Fruit fly (Drosophila melanogaster): Measurements from ENCODE around the gene CG5676.
A peak's percentile ranks its signal among the peaks of the same experiment; 100 is the strongest.

CG5676 gene

dm6 chr2L:10249655-10250202 is 6.0 kb downstream of the CG5676 start:
- TF ChIP-seq CG5204 (GFP tag; optimal IDR thresholded peaks at IDR 0.05) (no peak), CG7101 (tag; optimal IDR thresholded peaks at IDR 0.05) (peak; percentile 6), toe (GFP tag; optimal IDR thresholded peaks at IDR 0.05) (no peak), Crg-1 (GFP tag; optimal IDR thresholded peaks at IDR 0.05) (peak; percentile 41), ovo (GFP tag; optimal IDR thresholded peaks at IDR 0.05) (no peak), CG12768 (GFP tag; optimal IDR thresholded peaks at IDR 0.05) (no peak), CG33017 (tag; optimal IDR thresholded peaks at IDR 0.05) (no peak), Clk (GFP tag; optimal IDR thresholded peaks at IDR 0.05) (no peak), Hr96 (GFP tag; optimal IDR thresholded peaks at IDR 0.05) (no peak), cic (GFP tag; optimal IDR thresholded peaks at IDR 0.05) (peak; percentile 60), CG14711 (tag; optimal IDR thresholded peaks at IDR 0.05) (no peak), bab1 (GFP tag; optimal IDR thresholded peaks at IDR 0.05) (no peak), CG11617 (GFP tag; optimal IDR thresholded peaks at IDR 0.05) (no peak), tj (GFP tag; optimal IDR thresholded peaks at IDR 0.05) (no peak), CG7045 (GFP tag; optimal IDR thresholded peaks at IDR 0.05) (peak; percentile 7), CG1620 (GFP tag; optimal IDR thresholded peaks at IDR 0.05) (no peak), cnc (optimal IDR thresholded peaks at IDR 0.05) (no peak), kay (GFP tag; ENCODE audit: borderline replicate concordance) (peak; percentile 28), Mnt (GFP tag; optimal IDR thresholded peaks at IDR 0.05) (peak; percentile 22), pad (GFP tag; optimal IDR thresholded peaks at IDR 0.05) (no peak)

DNA sequence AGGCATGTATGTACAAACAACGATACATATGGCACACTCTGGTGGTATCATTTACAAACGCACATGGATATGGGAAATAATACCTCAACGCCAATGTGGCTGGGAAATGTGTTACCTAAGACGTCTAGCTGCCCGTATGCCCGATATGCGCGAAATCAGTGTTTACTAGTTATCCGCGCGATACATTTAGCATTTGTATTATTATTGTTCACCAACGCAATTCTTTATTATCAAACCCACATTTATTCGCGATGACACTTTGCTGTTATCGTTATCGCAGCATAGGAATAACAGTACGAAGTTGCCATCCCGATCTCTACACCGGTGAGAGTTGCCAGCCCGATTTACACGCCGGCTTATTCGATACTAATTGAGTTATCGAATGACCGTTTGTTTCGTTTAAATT is 8.9 kb downstream of the CG5676 start, which contains the start of gene chico:
Gene chico (minus strand): TSS at position 294 of the 406 bp plus-strand sequence.
- TF ChIP-seq Mnt (GFP tag; optimal IDR thresholded peaks at IDR 0.05) (peak; percentile 94), Clk (GFP tag; optimal IDR thresholded peaks at IDR 0.05) (no peak), CG14711 (tag; optimal IDR thresholded peaks at IDR 0.05) (peak; percentile 32), CG12768 (GFP tag; optimal IDR thresholded peaks at IDR 0.05) (no peak), bab1 (GFP tag; optimal IDR thresholded peaks at IDR 0.05) (peak; percentile 44), ovo (GFP tag; optimal IDR thresholded peaks at IDR 0.05) (peak; percentile 27), CG33017 (tag; optimal IDR thresholded peaks at IDR 0.05) (no peak), CG1620 (GFP tag; optimal IDR thresholded peaks at IDR 0.05) (peak; percentile 22), tj (GFP tag; optimal IDR thresholded peaks at IDR 0.05) (peak; percentile 14), CG5204 (GFP tag; optimal IDR thresholded peaks at IDR 0.05) (no peak), cic (GFP tag; optimal IDR thresholded peaks at IDR 0.05) (peak; percentile 66), kay (GFP tag; ENCODE audit: borderline replicate concordance) (no peak)

DNA sequence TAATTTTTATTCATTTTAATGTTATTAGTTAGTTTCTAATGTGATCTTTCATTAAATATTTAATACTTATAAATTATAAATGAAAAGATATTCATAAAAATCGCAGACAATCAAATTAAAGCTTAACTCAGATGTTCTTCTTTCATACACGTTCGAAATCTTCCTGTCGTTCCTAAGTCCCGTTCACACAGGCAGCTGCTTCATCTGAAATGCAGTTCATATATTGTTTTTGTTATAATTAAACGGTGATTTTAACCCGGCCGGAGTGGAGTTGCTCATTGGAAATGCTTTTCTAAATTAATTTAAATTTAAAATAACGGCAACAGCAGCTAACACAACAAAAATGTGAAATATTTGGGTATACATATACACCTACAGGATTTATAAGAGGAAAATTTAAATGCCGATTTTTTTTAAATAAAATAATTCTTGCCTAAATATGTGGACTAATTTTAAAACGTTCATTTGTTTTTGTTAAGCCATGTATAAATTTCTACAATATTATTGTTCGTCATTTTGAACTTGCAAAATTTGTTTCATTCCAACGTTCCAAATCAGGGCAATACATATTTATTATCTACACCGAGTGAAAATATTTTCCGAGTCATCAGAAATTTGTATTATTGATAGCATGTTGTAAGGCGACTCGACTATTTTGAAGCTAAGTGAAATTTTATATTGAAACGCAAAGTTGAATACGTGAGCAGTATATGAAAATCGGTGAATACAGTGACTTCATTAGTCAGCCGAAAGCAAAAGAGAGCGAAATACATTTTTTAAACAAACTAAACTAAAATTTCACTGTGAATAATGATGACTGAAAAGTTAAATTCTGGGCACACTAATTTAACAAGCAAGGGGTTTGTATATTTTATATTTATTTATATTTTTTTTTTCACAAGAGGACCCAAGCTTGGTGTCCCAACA is 16.7 kb downstream of the CG5676 start, which contains the start of gene me31B:
Gene me31B (plus strand): TSS at position 616 of the 927 bp plus-strand sequence.
- TF ChIP-seq tj (GFP tag; optimal IDR thresholded peaks at IDR 0.05) (peak; percentile 30), Crg-1 (GFP tag; optimal IDR thresholded peaks at IDR 0.05) (no peak), ovo (GFP tag; optimal IDR thresholded peaks at IDR 0.05) (no peak), kay (GFP tag; ENCODE audit: borderline replicate concordance) (peak; percentile 70)

dm6 chr2L:10237725-10238446 is 17.8 kb downstream of the CG5676 start, which contains the start of gene mthl15:
mthl15 (minus strand) TSS chr2L:10238317.
- TF ChIP-seq cnc (optimal IDR thresholded peaks at IDR 0.05) (no peak), CG14711 (tag; optimal IDR thresholded peaks at IDR 0.05) (no peak), pad (GFP tag; optimal IDR thresholded peaks at IDR 0.05) (peak; percentile 80), CG12768 (GFP tag; optimal IDR thresholded peaks at IDR 0.05) (peak; percentile 35), bab1 (GFP tag; optimal IDR thresholded peaks at IDR 0.05) (no peak), CG7101 (tag; optimal IDR thresholded peaks at IDR 0.05) (no peak), CG33017 (tag; optimal IDR thresholded peaks at IDR 0.05) (no peak), cic (GFP tag; optimal IDR thresholded peaks at IDR 0.05) (peak; percentile 72), Mnt (GFP tag; optimal IDR thresholded peaks at IDR 0.05) (no peak), toe (GFP tag; optimal IDR thresholded peaks at IDR 0.05) (no peak), Hr96 (GFP tag; optimal IDR thresholded peaks at IDR 0.05) (no peak)

DNA sequence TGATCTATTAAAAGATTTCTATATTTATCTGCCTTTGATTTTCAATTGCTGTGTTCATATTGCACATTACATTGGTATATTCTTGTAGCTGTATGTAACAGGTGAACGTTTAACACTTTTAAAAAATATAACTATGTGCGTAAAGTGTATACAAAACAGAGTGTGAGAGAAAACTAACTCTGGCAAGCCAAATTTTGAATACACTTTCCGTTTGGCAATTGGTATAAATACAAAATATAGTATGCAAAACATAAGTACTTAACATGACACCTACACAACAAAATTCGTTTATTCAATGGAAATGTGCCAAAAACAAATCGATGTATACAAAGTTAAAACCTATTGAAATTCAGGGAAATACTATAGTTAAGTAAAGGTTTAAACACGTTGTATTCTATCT is 22.9 kb downstream of the CG5676 start:
- TF ChIP-seq cic (GFP tag; optimal IDR thresholded peaks at IDR 0.05) (peak; percentile 46), CG7101 (tag; optimal IDR thresholded peaks at IDR 0.05) (no peak), kay (GFP tag; ENCODE audit: borderline replicate concordance) (peak; percentile 91), CG11617 (GFP tag; optimal IDR thresholded peaks at IDR 0.05) (peak; percentile 29)
